Fruit fly (Drosophila melanogaster) whole organism, pupa: ENCODE results near the gene yps.

Source experiments
- CG10348 ChIP-seq: fragments of 200-800 bp; sonication (Bioruptor generic); IDR thresholded peaks from 2 replicates; pipeline ENCODE4 v1.3.6; 2022; ENCODE audit warnings: missing biosample characterization, missing genetic modification characterization
- CG12605 ChIP-seq: fragments of 200-800 bp; sonication (Bioruptor generic); IDR thresholded peaks from 2 replicates; pipeline ENCODE4 v1.3.6; 2022; ENCODE audit warnings: missing biosample characterization, missing genetic modification characterization
- CG13204 ChIP-seq: fragments of 200-800 bp; sonication (Bioruptor generic); optimal IDR thresholded peaks from 2 replicates; lab custom pipeline; 2018; ENCODE audit warnings: missing biosample characterization, mild to moderate bottlenecking, missing genetic modification characterization, moderate library complexity
- CG14655 ChIP-seq: fragments of 200-800 bp; sonication (Bioruptor generic); optimal IDR thresholded peaks from 3 replicates; lab custom pipeline; 2017; ENCODE audit warnings: mild to moderate bottlenecking, missing biosample characterization, missing genetic modification reagents, missing genetic modification characterization
- CG34367 ChIP-seq: fragments of 200-800 bp; sonication (Bioruptor generic); optimal IDR thresholded peaks from 2 replicates; lab custom pipeline; 2018; ENCODE audit warnings: missing biosample characterization, mild to moderate bottlenecking, missing genetic modification characterization
- CG4496 ChIP-seq: fragments of 200-800 bp; sonication (Bioruptor generic); IDR thresholded peaks from 3 replicates; pipeline ENCODE4 v1.3.6; 2022; ENCODE audit warnings: missing biosample characterization, missing genetic modification characterization
- CG8301 ChIP-seq: fragments of 200-800 bp; sonication (Bioruptor generic); optimal IDR thresholded peaks from 2 replicates; lab custom pipeline; 2018; ENCODE audit warnings: missing biosample characterization, mild to moderate bottlenecking, missing genetic modification characterization
- D1 ChIP-seq: fragments of 200-800 bp; sonication (Bioruptor generic); optimal IDR thresholded peaks from 2 replicates; lab custom pipeline; 2018; ENCODE audit warnings: missing biosample characterization, mild to moderate bottlenecking, missing genetic modification characterization, moderate library complexity
- EcR ChIP-seq: fragments of 200-800 bp; sonication (Bioruptor generic); optimal IDR thresholded peaks from 3 replicates; lab custom pipeline; 2019; ENCODE audit warnings: missing biosample characterization, missing genetic modification characterization, mild to moderate bottlenecking, moderate library complexity, missing genetic modification reagents
- Ets98B ChIP-seq: fragments of 200-800 bp; sonication (Bioruptor generic); IDR thresholded peaks from 2 replicates; pipeline ENCODE4 v1.3.6; 2022; ENCODE audit warnings: missing biosample characterization, missing genetic modification characterization
- Pif1B ChIP-seq: fragments of 200-800 bp; sonication (Bioruptor generic); optimal IDR thresholded peaks from 3 replicates; lab custom pipeline; 2016; ENCODE audit warnings: missing biosample characterization, missing genetic modification characterization
- Snoo ChIP-seq: fragments of 200-800 bp; sonication (Bioruptor generic); optimal IDR thresholded peaks from 3 replicates; lab custom pipeline; 2017; ENCODE audit warnings: missing biosample characterization, mild to moderate bottlenecking, missing genetic modification characterization, inconsistent platforms
- fd96Ca ChIP-seq: fragments of 200-800 bp; sonication (Bioruptor generic); IDR thresholded peaks from 3 replicates; pipeline ENCODE4 v1.3.6; 2022; ENCODE audit warnings: missing biosample characterization, missing genetic modification characterization
- gl ChIP-seq: fragments of 200-800 bp; sonication (Bioruptor generic); optimal IDR thresholded peaks from 2 replicates; lab custom pipeline; 2018; ENCODE audit warnings: missing biosample characterization, mild to moderate bottlenecking, missing genetic modification characterization

dm6 chr3L:12083092-12083680 is 41.8 kb downstream of the yps start:
- TF ChIP-seq CG10348 (GFP tag; lab: Robert Waterston, UW) (no peak), Pif1B (GFP tag; lab: Kevin White, UChicago) (no peak), Snoo (no peak), fd96Ca (no peak), Ets98B (GFP tag; lab: Robert Waterston, UW) (no peak), CG12605 (GFP tag; lab: Robert Waterston, UW) (no peak), CG4496 (GFP tag; lab: Robert Waterston, UW) (no peak), CG8301 (tag; lab: Kevin White, UChicago) (no peak), EcR (GFP tag; lab: Kevin White, UChicago) (no peak), CG13204 (no peak), CG14655 (GFP tag; lab: Kevin White, UChicago) (no peak), D1 (tag; lab: Kevin White, UChicago) (no peak), gl (tag; lab: Kevin White, UChicago) (no peak), CG34367 (tag; lab: Kevin White, UChicago) (no peak)
